Fruit fly (Drosophila melanogaster) whole organism, larva: ENCODE results near the gene RIOK1.

Experiments
- noc ChIP-seq: fragments of 200-800 bp; sonication (Bioruptor generic); optimal IDR thresholded peaks from 3 replicates; lab custom pipeline; 2019; ENCODE audit warnings: missing biosample characterization, mild to moderate bottlenecking, missing genetic modification characterization, moderate library complexity

Gene RIOK1

dm6 chr3L:11648410-11648809 lies at the start of gene RIOK1, which contains the start of gene Polr3H:
Gene RIOK1 (minus strand): TSS chr3L:11648474.
Gene Polr3H (plus strand): TSS chr3L:11648756.
- TF ChIP-seq noc: no peak

dm6 chr3L:11696294-11697116 lies 48.2 kb upstream of the RIOK1 start, which contains the start of gene Dph1:
Gene Dph1 (minus strand): TSS chr3L:11696963.
- TF ChIP-seq noc: peak; percentile 65

dm6 chr3L:11695827-11696226 lies 47.6 kb upstream of the RIOK1 start:
- no peak for TF ChIP-seq noc

dm6 chr3L:11695063-11695462 lies 46.8 kb upstream of the RIOK1 start:
- TF ChIP-seq noc: no peak

dm6 chr3L:11692853-11693252 lies 44.6 kb upstream of the RIOK1 start:
- TF ChIP-seq noc: no peak

dm6 chr3L:11691203-11691797 lies 43.0 kb upstream of the RIOK1 start, which contains the start of the genes Pldn and CG14135:
Gene Pldn (minus strand): TSS chr3L:11691399.
Gene CG14135 (plus strand): TSS chr3L:11691571.
- TF ChIP-seq noc: no peak

dm6 chr3L:11689832-11690602 lies 41.7 kb upstream of the RIOK1 start:
- TF ChIP-seq noc: no peak

- TF ChIP-seq noc: no peak
Observed at dm6 chr3L:11685876-11686275, 37.6 kb upstream of the RIOK1 start.

dm6 chr3L:11684522-11684851 lies 36.2 kb upstream of the RIOK1 start:
- TF ChIP-seq noc: no peak

dm6 chr3L:11683819-11684521 lies 35.7 kb upstream of the RIOK1 start, which contains the start of gene Sugb:
Gene Sugb (plus strand): TSS chr3L:11683980.
- peak; percentile 72 for TF ChIP-seq noc

dm6 chr3L:11681794-11682193 lies 33.5 kb upstream of the RIOK1 start, which contains the start of gene TfIIEalpha:
Gene TfIIEalpha (plus strand): TSS chr3L:11682038.
- TF ChIP-seq noc: no peak

- TF ChIP-seq noc: no peak
Observed at dm6 chr3L:11680298-11680697, 32.0 kb upstream of the RIOK1 start, which contains the start of gene CG32085. Gene CG32085 (minus strand): TSS chr3L:11680344.

- no peak for TF ChIP-seq noc
Observed at dm6 chr3L:11678313-11678817, 30.1 kb upstream of the RIOK1 start.

- no peak for TF ChIP-seq noc
Observed at dm6 chr3L:11656189-11656588, 7.9 kb upstream of the RIOK1 start.

dm6 chr3L:11645933-11646332 lies 2.3 kb downstream of the RIOK1 start, which contains the start of gene CG6071:
Gene CG6071 (minus strand): TSS chr3L:11646033.
- TF ChIP-seq noc: no peak

dm6 chr3L:11636829-11637228 lies 11.4 kb downstream of the RIOK1 start:
- no peak for TF ChIP-seq noc
